Worm (Caenorhabditis elegans) whole organism, young adult: Measurements from ENCODE around the gene H38K22.9.

ENCODE experiments used
- C17E4.6 ChIP-seq: fragments of 200-800 bp; sonication (Bioruptor generic); IDR thresholded peaks from 2 replicates; pipeline ENCODE4 v1.3.6; 2022; ENCODE audit warnings: missing genetic modification reagents, missing genetic modification characterization, missing compliant biosample characterization
- D2030.7 ChIP-seq: fragments of 200-800 bp; sonication (Bioruptor generic); IDR thresholded peaks from 2 replicates; pipeline ENCODE4 v1.3.6; 2022; ENCODE audit warnings: missing genetic modification reagents, missing genetic modification characterization, missing compliant biosample characterization
- F37B4.10 ChIP-seq: fragments of 200-800 bp; sonication (Bioruptor generic); IDR thresholded peaks from 2 replicates; pipeline ENCODE4 v1.3.6; 2022; ENCODE audit warnings: missing genetic modification characterization, missing compliant biosample characterization
- T07F8.4 ChIP-seq: sonication (generic microtip); optimal IDR thresholded peaks from 2 replicates; lab custom pipeline; 2016; ENCODE audit warnings: mild to moderate bottlenecking, missing genetic modification characterization, moderate library complexity, missing compliant biosample characterization
- T26A5.8 ChIP-seq: sonication (generic microtip); optimal IDR thresholded peaks from 2 replicates; lab custom pipeline; 2016; ENCODE audit warnings: missing genetic modification characterization, missing compliant biosample characterization
- Y53G8AR.9 ChIP-seq: fragments of 200-800 bp; sonication (Bioruptor generic); conservative IDR thresholded peaks from 2 replicates; pipeline ENCODE4 v1.3.6; 2022; ENCODE audit warnings: missing genetic modification reagents, missing genetic modification characterization, missing compliant biosample characterization
- Y56A3A.18 ChIP-seq: fragments of 200-800 bp; sonication (Bioruptor generic); IDR thresholded peaks from 2 replicates; pipeline ENCODE4 v1.3.6; 2022; ENCODE audit warnings: missing genetic modification reagents, missing genetic modification characterization, missing compliant biosample characterization
- Y79H2A.3 ChIP-seq: fragments of 200-800 bp; sonication (Bioruptor generic); conservative IDR thresholded peaks from 2 replicates; pipeline ENCODE4 v1.3.6; 2022; ENCODE audit warnings: missing genetic modification reagents, missing genetic modification characterization, missing compliant biosample characterization
- ZK185.1 ChIP-seq: sonication (generic microtip); optimal IDR thresholded peaks from 2 replicates; lab custom pipeline; 2016; ENCODE audit warnings: mild to moderate bottlenecking, missing genetic modification characterization, missing compliant biosample characterization; ENCODE audit not compliant: poor library complexity, severe bottlenecking
- akir-1 ChIP-seq: fragments of 200-800 bp; sonication (Bioruptor generic); optimal IDR thresholded peaks from 2 replicates; lab custom pipeline; 2018; ENCODE audit warnings: mild to moderate bottlenecking, missing genetic modification characterization, moderate library complexity, missing compliant biosample characterization
- aptf-3 ChIP-seq: fragments of 200-800 bp; sonication (Bioruptor generic); IDR thresholded peaks from 2 replicates; pipeline ENCODE4 v1.3.6; 2022; ENCODE audit warnings: missing genetic modification characterization, missing compliant biosample characterization
- athp-1 ChIP-seq: sonication (generic microtip); optimal IDR thresholded peaks from 2 replicates; lab custom pipeline; 2017; ENCODE audit warnings: mild to moderate bottlenecking, missing genetic modification characterization, missing compliant biosample characterization
- attf-5 ChIP-seq: fragments of 200-800 bp; sonication (Bioruptor generic); optimal IDR thresholded peaks from 2 replicates; lab custom pipeline; 2018; ENCODE audit warnings: mild to moderate bottlenecking, missing genetic modification characterization, missing compliant biosample characterization
- bed-1 ChIP-seq: fragments of 200-800 bp; sonication (Bioruptor generic); IDR thresholded peaks from 2 replicates; pipeline ENCODE4 v1.3.6; 2022; ENCODE audit warnings: missing genetic modification reagents, missing genetic modification characterization, missing compliant biosample characterization
- ccch-3 ChIP-seq: fragments of 200-800 bp; sonication (Bioruptor generic); optimal IDR thresholded peaks from 2 replicates; lab custom pipeline; 2018; ENCODE audit warnings: mild to moderate bottlenecking, missing genetic modification characterization, missing compliant biosample characterization
- cebp-2 ChIP-seq: fragments of 200-800 bp; sonication (Bioruptor generic); IDR thresholded peaks from 2 replicates; pipeline ENCODE4 v1.3.6; 2022; ENCODE audit warnings: missing genetic modification characterization, missing compliant biosample characterization
- ceh-27 ChIP-seq: fragments of 200-800 bp; sonication (Bioruptor generic); optimal IDR thresholded peaks from 2 replicates; lab custom pipeline; 2018; ENCODE audit warnings: mild to moderate bottlenecking, missing genetic modification characterization, moderate library complexity, missing compliant biosample characterization
- ceh-40 ChIP-seq: fragments of 200-800 bp; sonication (Bioruptor generic); IDR thresholded peaks from 2 replicates; pipeline ENCODE4 v1.3.6; 2022; ENCODE audit warnings: missing genetic modification characterization, missing compliant biosample characterization
- die-1 ChIP-seq: sonication (generic microtip); optimal IDR thresholded peaks from 2 replicates; lab custom pipeline; 2016; ENCODE audit warnings: missing genotype, mild to moderate bottlenecking, missing genetic modification characterization, missing compliant biosample characterization
- dpff-1 ChIP-seq: sonication (generic microtip); optimal IDR thresholded peaks from 2 replicates; lab custom pipeline; 2017; ENCODE audit warnings: mild to moderate bottlenecking, missing genetic modification characterization, missing compliant biosample characterization
- dpl-1 ChIP-seq: fragments of 150-350 bp; optimal IDR thresholded peaks from 2 replicates; lab custom pipeline; 2014; ENCODE audit warnings: missing biosample characterization, missing genetic modification reagents, missing genetic modification characterization
- ekl-4 ChIP-seq: fragments of 200-800 bp; sonication (Bioruptor generic); IDR thresholded peaks from 2 replicates; pipeline ENCODE4 v1.3.6; 2022; ENCODE audit warnings: missing genetic modification reagents, missing genetic modification characterization, missing compliant biosample characterization
- hmg-1.2 ChIP-seq: fragments of 200-800 bp; sonication (Bioruptor generic); IDR thresholded peaks from 2 replicates; pipeline ENCODE4 v1.3.6; 2022; ENCODE audit warnings: missing genetic modification reagents, missing genetic modification characterization, missing compliant biosample characterization
- hmg-20 ChIP-seq: fragments of 200-800 bp; sonication (Bioruptor generic); IDR thresholded peaks from 2 replicates; pipeline ENCODE4 v1.3.6; 2022; ENCODE audit warnings: missing genetic modification reagents, missing genetic modification characterization, missing compliant biosample characterization
- hrde-1 ChIP-seq: sonication (generic microtip); optimal IDR thresholded peaks from 2 replicates; lab custom pipeline; 2016; ENCODE audit warnings: missing genetic modification characterization, mild to moderate bottlenecking, missing compliant biosample characterization, moderate library complexity, missing genotype, missing genetic modification reagents, borderline replicate concordance
- hsf-1 ChIP-seq: fragments of 200-800 bp; sonication (Bioruptor generic); IDR thresholded peaks from 2 replicates; pipeline ENCODE4 v1.3.6; 2022; ENCODE audit warnings: missing genetic modification reagents, missing genetic modification characterization, missing compliant biosample characterization
- lag-1 ChIP-seq: fragments of 200-800 bp; sonication (Bioruptor generic); IDR thresholded peaks from 2 replicates; pipeline ENCODE4 v1.3.6; 2022; ENCODE audit warnings: missing genetic modification reagents, missing genetic modification characterization, missing compliant biosample characterization
- let-526 ChIP-seq: fragments of 200-800 bp; sonication (Bioruptor generic); IDR thresholded peaks from 2 replicates; pipeline ENCODE4 v1.3.6; 2022; ENCODE audit warnings: missing genetic modification reagents, missing genetic modification characterization, missing compliant biosample characterization
- let-607 ChIP-seq, 2 experiments: fragments of 200-800 bp in 1 of 2; sonication (Bioruptor generic) in 1 of 2; sonication (generic microtip) in 1 of 2; optimal IDR thresholded peaks; 2 replicates each; lab custom pipeline; 2016 to 2018; ENCODE audit warnings: mild to moderate bottlenecking in 2 of 2, missing compliant biosample characterization in 2 of 2, missing genetic modification characterization in 2 of 2, moderate library complexity in 2 of 2, missing genotype in 1 of 2
- lin-26 ChIP-seq: fragments of 200-800 bp; sonication (Bioruptor generic); IDR thresholded peaks from 2 replicates; pipeline ENCODE4 v1.3.6; 2022; ENCODE audit warnings: missing genetic modification reagents, missing genetic modification characterization, missing compliant biosample characterization
- lir-1 ChIP-seq: fragments of 200-800 bp; sonication (Bioruptor generic); conservative IDR thresholded peaks from 2 replicates; pipeline ENCODE4 v1.3.6; 2022; ENCODE audit warnings: missing genetic modification reagents, missing genetic modification characterization, missing compliant biosample characterization
- lsl-1 ChIP-seq: fragments of 200-800 bp; sonication (Bioruptor generic); optimal IDR thresholded peaks from 2 replicates; lab custom pipeline; 2018; ENCODE audit warnings: mild to moderate bottlenecking, missing genetic modification characterization, moderate library complexity, missing compliant biosample characterization
- lsy-27 ChIP-seq: sonication (generic microtip); optimal IDR thresholded peaks from 2 replicates; lab custom pipeline; 2017; ENCODE audit warnings: missing genetic modification characterization, mild to moderate bottlenecking, missing compliant biosample characterization, antibody characterized with exemption, missing genotype, borderline replicate concordance; ENCODE audit not compliant: insufficient read depth
- madf-10 ChIP-seq: sonication (generic microtip); optimal IDR thresholded peaks from 2 replicates; lab custom pipeline; 2016; ENCODE audit warnings: mild to moderate bottlenecking, missing genetic modification characterization, missing compliant biosample characterization
- madf-3 ChIP-seq: fragments of 200-800 bp; sonication (Bioruptor generic); IDR thresholded peaks from 2 replicates; pipeline ENCODE4 v1.3.6; 2022; ENCODE audit warnings: missing genetic modification reagents, missing genetic modification characterization, missing compliant biosample characterization
- nfya-1 ChIP-seq: sonication (generic microtip); optimal IDR thresholded peaks from 2 replicates; lab custom pipeline; 2017; ENCODE audit warnings: antibody characterized with exemption, missing compliant biosample characterization, missing genetic modification characterization, borderline replicate concordance; ENCODE audit not compliant: insufficient read depth
- nfya-2 ChIP-seq: fragments of 200-800 bp; sonication (Bioruptor generic); IDR thresholded peaks from 2 replicates; pipeline ENCODE4 v1.3.6; 2022; ENCODE audit warnings: missing genetic modification reagents, missing genetic modification characterization, missing compliant biosample characterization
- nhr-80 ChIP-seq: sonication (generic microtip); optimal IDR thresholded peaks from 2 replicates; lab custom pipeline; 2016; ENCODE audit warnings: missing genetic modification characterization, missing compliant biosample characterization
- pha-4 ChIP-seq: fragments of 150-350 bp; sonication (generic microtip); optimal IDR thresholded peaks from 2 replicates; lab custom pipeline; 2014; ENCODE audit warnings: missing biosample characterization, missing genetic modification reagents, missing genetic modification characterization
- rec-8 ChIP-seq, 2 experiments: sonication (generic microtip); optimal IDR thresholded peaks; 2 replicates each; lab custom pipeline; 2016; ENCODE audit warnings: mild to moderate bottlenecking in 2 of 2, missing genetic modification characterization in 2 of 2, missing genetic modification reagents in 2 of 2, missing genotype in 2 of 2, missing biosample characterization in 1 of 2, missing compliant biosample characterization in 1 of 2, moderate library complexity in 1 of 2
- repo-1 ChIP-seq: sonication (generic microtip); optimal IDR thresholded peaks from 2 replicates; lab custom pipeline; 2017; ENCODE audit warnings: mild to moderate bottlenecking, missing genetic modification characterization, missing compliant biosample characterization
- rpc-1 ChIP-seq, 2 experiments: fragments of 150-350 bp in 1 of 2; sonication (generic microtip) in 1 of 2; optimal IDR thresholded peaks; 2 replicates each; lab custom pipeline; 2014 to 2018; ENCODE audit warnings: missing biosample characterization in 1 of 2, missing genetic modification characterization in 1 of 2, missing genetic modification reagents in 1 of 2, missing genotype in 1 of 2
- snpc-1.3 ChIP-seq: sonication (generic microtip); optimal IDR thresholded peaks from 2 replicates; lab custom pipeline; 2017; ENCODE audit warnings: missing genetic modification characterization, mild to moderate bottlenecking, missing compliant biosample characterization, antibody characterized with exemption, moderate library complexity, missing genotype, missing genetic modification reagents; ENCODE audit not compliant: insufficient read depth
- tbp1 ChIP-seq: fragments of 200-800 bp; sonication (Bioruptor generic); optimal IDR thresholded peaks from 2 replicates; lab custom pipeline; 2018; ENCODE audit warnings: mild to moderate bottlenecking, missing genetic modification characterization, missing compliant biosample characterization
- unc-130 ChIP-seq: sonication (generic microtip); optimal IDR thresholded peaks from 2 replicates; lab custom pipeline; 2016; ENCODE audit warnings: missing genetic modification reagents, missing genetic modification characterization, missing compliant biosample characterization
- zim-3 ChIP-seq: sonication (generic microtip); optimal IDR thresholded peaks from 2 replicates; lab custom pipeline; 2017; ENCODE audit warnings: mild to moderate bottlenecking, missing genetic modification characterization, moderate library complexity, missing compliant biosample characterization
- ztf-22 ChIP-seq: fragments of 200-800 bp; sonication (Bioruptor generic); optimal IDR thresholded peaks from 2 replicates; lab custom pipeline; 2018; ENCODE audit warnings: mild to moderate bottlenecking, missing genetic modification characterization, moderate library complexity, missing compliant biosample characterization
- ztf-26 ChIP-seq: sonication (generic microtip); optimal IDR thresholded peaks from 2 replicates; lab custom pipeline; 2017; ENCODE audit warnings: missing genetic modification characterization, missing compliant biosample characterization

H38K22.9 gene

DNA sequence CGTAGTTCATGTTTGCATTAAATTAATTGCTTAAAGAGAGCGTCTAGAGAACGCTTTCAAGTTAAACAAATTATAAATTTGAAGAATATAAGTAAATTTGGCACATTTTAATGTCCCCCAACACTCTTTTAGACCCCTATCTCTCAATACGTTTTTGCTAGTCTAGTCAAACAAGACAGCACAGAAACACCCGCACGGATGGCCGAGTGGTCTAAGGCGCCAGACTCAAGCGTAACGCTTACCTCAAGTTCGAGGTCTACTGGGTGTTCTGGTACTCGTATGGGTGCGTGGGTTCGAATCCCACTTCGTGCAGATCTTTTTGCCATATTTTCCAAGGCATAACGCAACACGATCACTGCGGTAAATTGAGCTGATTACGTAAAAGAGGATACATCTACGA is 38.4 kb downstream of the H38K22.9 start (continued):
- TF ChIP-seq Y53G8AR.9 (no peak), hsf-1 (no peak; the same call in 1 of the 2 replicates), dpl-1 (no peak), bed-1 (GFP tag; lab: Robert Waterston, UW) (no peak), ekl-4 (no peak), lin-26 (GFP tag; lab: Robert Waterston, UW) (peak; percentile 78), ceh-40 (no peak), rpc-1 (optimal IDR thresholded peaks at IDR 0.05; lab: Kevin White, UChicago) (peak; percentile 65), rpc-1 (tag; optimal IDR thresholded peaks at IDR 0.05; lab: Kevin White, UChicago) (peak; percentile 80), T26A5.8 (tag; lab: Kevin White, UChicago) (no peak), let-526 (GFP tag; lab: Robert Waterston, UW) (no peak), ztf-26 (no peak), ZK185.1 (no peak), unc-130 (peak; percentile 8), aptf-3 (no peak), lsy-27 (tag; lab: Kevin White, UChicago) (no peak), Y56A3A.18 (no peak), ztf-22 (GFP tag; lab: Kevin White, UChicago) (no peak), madf-10 (tag; lab: Kevin White, UChicago) (no peak), hmg-1.2 (GFP tag; lab: Robert Waterston, UW) (peak; percentile 30; the same call in 1 of the 2 replicates), lsl-1 (GFP tag; lab: Kevin White, UChicago) (peak; percentile 52), dpff-1 (tag; lab: Kevin White, UChicago) (no peak), akir-1 (GFP tag; lab: Kevin White, UChicago) (no peak), zim-3 (tag; lab: Kevin White, UChicago) (no peak), pha-4 (tag; lab: Kevin White, UChicago) (no peak), D2030.7 (peak; percentile 62), C17E4.6 (GFP tag; lab: Robert Waterston, UW) (no peak), nhr-80 (tag; lab: Kevin White, UChicago) (peak; percentile 4), hmg-20 (GFP tag; lab: Robert Waterston, UW) (no peak), die-1 (tag; lab: Kevin White, UChicago) (peak; percentile 46), Y79H2A.3 (GFP tag; lab: Robert Waterston, UW) (no peak), T07F8.4 (peak; percentile 8), snpc-1.3 (tag; lab: Kevin White, UChicago) (no peak), nfya-2 (GFP tag; lab: Robert Waterston, UW) (no peak), let-607 (tag; optimal IDR thresholded peaks at IDR 0.05; lab: Kevin White, UChicago) (no peak), ccch-3 (GFP tag; lab: Kevin White, UChicago) (no peak), repo-1 (tag; lab: Kevin White, UChicago) (no peak), lag-1 (GFP tag; lab: Robert Waterston, UW) (no peak), ceh-27 (GFP tag; lab: Kevin White, UChicago) (no peak), F37B4.10 (GFP tag; lab: Robert Waterston, UW) (no peak), athp-1 (tag; lab: Kevin White, UChicago) (peak; percentile 10), attf-5 (GFP tag; lab: Kevin White, UChicago) (no peak), tbp1 (GFP tag; lab: Kevin White, UChicago) (peak; percentile 90), madf-3 (GFP tag; lab: Robert Waterston, UW) (no peak), lir-1 (GFP tag; lab: Robert Waterston, UW) (no peak), hrde-1 (no peak), cebp-2 (GFP tag; lab: Robert Waterston, UW) (no peak), rec-8 (tag; optimal IDR thresholded peaks at IDR 0.05; lab: Kevin White, UChicago) (no peak), nfya-1 (no peak)
